Worm (Caenorhabditis elegans) whole organism, L2 larva: ENCODE measurements around the gene ctf-4.

Experiments
- ZK546.5 ChIP-seq: sonication (generic microtip); optimal IDR thresholded peaks from 2 replicates; lab custom pipeline; 2017; ENCODE audit warnings: missing biosample characterization, missing genetic modification characterization
- ceh-16 ChIP-seq: fragments of 150-350 bp; optimal IDR thresholded peaks from 2 replicates; lab custom pipeline; 2014; ENCODE audit warnings: missing biosample characterization, missing genetic modification characterization
- egl-27 ChIP-seq: sonication (generic microtip); optimal IDR thresholded peaks from 3 replicates; lab custom pipeline; 2017; ENCODE audit warnings: missing biosample characterization, missing genetic modification reagents, missing genetic modification characterization
- elt-3 ChIP-seq: sonication (generic microtip); optimal IDR thresholded peaks from 2 replicates; lab custom pipeline; 2017; ENCODE audit warnings: missing biosample characterization, missing genetic modification characterization
- lin-39 ChIP-seq: fragments of 150-350 bp; optimal IDR thresholded peaks from 2 replicates; lab custom pipeline; 2014; ENCODE audit warnings: missing biosample characterization, missing genetic modification reagents, missing genetic modification characterization
- mdl-1 ChIP-seq, 2 experiments: fragments of 150-350 bp in 1 of 2; sonication (generic microtip) in 1 of 2; optimal IDR thresholded peaks; 2 replicates each; lab custom pipeline; 2017; ENCODE audit warnings: missing biosample characterization in 2 of 2, missing genetic modification characterization in 2 of 2
- nhr-25 ChIP-seq: fragments of 150-350 bp; sonication (generic microtip); optimal IDR thresholded peaks from 3 replicates; lab custom pipeline; 2014; ENCODE audit warnings: missing biosample characterization, missing genetic modification characterization
- nhr-77 ChIP-seq: fragments of 150-350 bp; optimal IDR thresholded peaks from 2 replicates; lab custom pipeline; 2014; ENCODE audit warnings: missing biosample characterization, missing genetic modification characterization
- unc-39 ChIP-seq: fragments of 150-350 bp; optimal IDR thresholded peaks from 2 replicates; lab custom pipeline; 2014; ENCODE audit warnings: missing biosample characterization, missing genetic modification characterization
- unc-55 ChIP-seq: fragments of 150-350 bp; sonication (generic microtip); optimal IDR thresholded peaks from 3 replicates; lab custom pipeline; 2014; ENCODE audit warnings: missing biosample characterization, missing genetic modification reagents, missing genetic modification characterization
- unc-62 ChIP-seq: fragments of 150-350 bp; optimal IDR thresholded peaks from 2 replicates; lab custom pipeline; 2014; ENCODE audit warnings: missing biosample characterization, missing genetic modification reagents, missing genetic modification characterization
- ztf-11 ChIP-seq: sonication (generic microtip); optimal IDR thresholded peaks from 2 replicates; lab custom pipeline; 2017; ENCODE audit warnings: missing biosample characterization, missing genetic modification characterization
- ztf-4 ChIP-seq: fragments of 150-350 bp; optimal IDR thresholded peaks from 2 replicates; lab custom pipeline; 2014; ENCODE audit warnings: missing biosample characterization, missing genetic modification characterization

ce11 chrV:10966874-10967273 lies 1.5 kb upstream of the ctf-4 start:
- TF ChIP-seq ZK546.5 (tag; lab: Kevin White, UChicago): no peak
- no peak for TF ChIP-seq nhr-77 (tag; lab: Kevin White, UChicago)
- TF ChIP-seq egl-27 (tag; lab: Kevin White, UChicago): no peak
- no peak for TF ChIP-seq mdl-1 (tag; optimal IDR thresholded peaks at IDR 0.05; lab: Kevin White, UChicago)
- no peak for TF ChIP-seq elt-3 (tag; lab: Kevin White, UChicago)
- TF ChIP-seq lin-39 (tag; lab: Kevin White, UChicago): no peak
- no peak for TF ChIP-seq unc-55
- no peak for TF ChIP-seq unc-62 (GFP tag; lab: Kevin White, UChicago)
- TF ChIP-seq unc-39 (tag; lab: Kevin White, UChicago): no peak
- no peak for TF ChIP-seq ztf-11
- TF ChIP-seq ztf-4 (tag; lab: Kevin White, UChicago): no peak
- no peak for TF ChIP-seq ceh-16 (tag; lab: Kevin White, UChicago)
- no peak for TF ChIP-seq nhr-25
